Fruit fly (Drosophila melanogaster) whole organism: ENCODE data around the gene Dis3l2.
A peak's percentile ranks its signal among the peaks of the same experiment; 100 is the strongest.

Experiments used
- CG8478 ChIP-seq: fragments of >200 bp; optimal IDR thresholded peaks from 2 replicates; lab custom pipeline; 2018; ENCODE audit warnings: inconsistent platforms
- Dll ChIP-seq: fragments of >200 bp; optimal IDR thresholded peaks from 2 replicates; lab custom pipeline; 2017
- EcR ChIP-seq, 2 experiments: fragments of >200 bp; optimal IDR thresholded peaks; 2 replicates each; lab custom pipeline; 2017; ENCODE audit warnings: missing biosample characterization in 2 of 2, missing genetic modification characterization in 2 of 2, missing genetic modification reagents in 2 of 2
- pan ChIP-seq: fragments of >200 bp; optimal IDR thresholded peaks from 2 replicates; lab custom pipeline; 2017
- psq ChIP-seq: fragments of >200 bp; optimal IDR thresholded peaks from 2 replicates; lab custom pipeline; 2017
- usp ChIP-seq: fragments of >200 bp; optimal IDR thresholded peaks from 2 replicates; lab custom pipeline; 2017; ENCODE audit warnings: missing biosample characterization, missing genetic modification characterization, mixed read lengths

Gene Dis3l2

dm6 chr3L:184251-184650, 28.3 kb upstream of the Dis3l2 start, which contains the start of the genes CG34140, Mkp and Mtch:
TSS of gene CG34140 (minus strand) at chr3L:184424.
TSS of gene Mkp (minus strand) at chr3L:184540.
TSS of gene Mtch (plus strand) at chr3L:184626.
- TF ChIP-seq Dll (lab: Kevin White, UChicago) (no peak), pan (no peak)

dm6 chr3L:199050-199745, 13.3 kb upstream of the Dis3l2 start:
- TF ChIP-seq CG8478 (lab: Kevin White, UChicago) (peak; percentile 51), EcR (GFP tag; optimal IDR thresholded peaks at IDR 0.05; lab: Kevin White, UChicago) (no peak), Dll (lab: Kevin White, UChicago) (no peak)

- TF ChIP-seq EcR (GFP tag; optimal IDR thresholded peaks at IDR 0.05; lab: Kevin White, UChicago) (no peak), CG8478 (lab: Kevin White, UChicago) (no peak), Dll (lab: Kevin White, UChicago) (no peak), pan (no peak), psq (lab: Kevin White, UChicago) (no peak), usp (GFP tag; lab: Kevin White, UChicago) (no peak)
Measured at dm6 chr3L:199754-200596, 12.5 kb upstream of the Dis3l2 start, which contains the start of the genes rno and mri. TSS of gene rno (minus strand) at chr3L:199762. TSS of gene mri (plus strand) at chr3L:200174.

- TF ChIP-seq Dll (lab: Kevin White, UChicago) (no peak), pan (no peak), psq (lab: Kevin White, UChicago) (no peak), CG8478 (lab: Kevin White, UChicago) (no peak), usp (GFP tag; lab: Kevin White, UChicago) (no peak), EcR (GFP tag; optimal IDR thresholded peaks at IDR 0.05; lab: Kevin White, UChicago) (no peak)
Measured at dm6 chr3L:203536-204135, 8.9 kb upstream of the Dis3l2 start, which contains the start of gene NitFhit. TSS of gene NitFhit (plus strand) at chr3L:203730.

- no peak for TF ChIP-seq Dll (lab: Kevin White, UChicago)
- TF ChIP-seq usp (GFP tag; lab: Kevin White, UChicago): no peak
- TF ChIP-seq EcR (GFP tag; optimal IDR thresholded peaks at IDR 0.05; lab: Kevin White, UChicago): no peak
- no peak for TF ChIP-seq psq (lab: Kevin White, UChicago)
- no peak for TF ChIP-seq pan
Measured at dm6 chr3L:205723-206284, 6.7 kb upstream of the Dis3l2 start, which contains the start of the genes Gk1 and CG13876. TSS of gene Gk1 (minus strand) at chr3L:205844. TSS of gene CG13876 (plus strand) at chr3L:206134.

dm6 chr3L:211200-211599, 1.3 kb upstream of the Dis3l2 start, which contains the start of gene Prp4k:
TSS of gene Prp4k (minus strand) at chr3L:211457.
- no peak for TF ChIP-seq usp (GFP tag; lab: Kevin White, UChicago)
- no peak for TF ChIP-seq EcR (GFP tag; optimal IDR thresholded peaks at IDR 0.05; lab: Kevin White, UChicago)
- TF ChIP-seq psq (lab: Kevin White, UChicago): no peak
- no peak for TF ChIP-seq CG8478 (lab: Kevin White, UChicago)
- no peak for TF ChIP-seq Dll (lab: Kevin White, UChicago)
- TF ChIP-seq pan: no peak

dm6 chr3L:216325-216724, 3.8 kb downstream of the Dis3l2 start, which contains the start of gene Kaz1-ORFB:
TSS of gene Kaz1-ORFB (plus strand) at chr3L:216625.
- TF ChIP-seq usp (GFP tag; lab: Kevin White, UChicago) (no peak), pan (no peak), psq (lab: Kevin White, UChicago) (no peak), EcR (GFP tag; optimal IDR thresholded peaks at IDR 0.05; lab: Kevin White, UChicago) (no peak), Dll (lab: Kevin White, UChicago) (no peak), CG8478 (lab: Kevin White, UChicago) (no peak)

- TF ChIP-seq psq (lab: Kevin White, UChicago) (no peak), pan (no peak), CG8478 (lab: Kevin White, UChicago) (no peak), usp (GFP tag; lab: Kevin White, UChicago) (no peak), Dll (lab: Kevin White, UChicago) (no peak)
Measured at dm6 chr3L:217480-218118, 5.1 kb downstream of the Dis3l2 start, which contains the start of gene CG13877. TSS of gene CG13877 (plus strand) at chr3L:218068.

- no peak for TF ChIP-seq Dll (lab: Kevin White, UChicago)
- TF ChIP-seq EcR (GFP tag; optimal IDR thresholded peaks at IDR 0.05; lab: Kevin White, UChicago): no peak
- TF ChIP-seq usp (GFP tag; lab: Kevin White, UChicago): no peak
- TF ChIP-seq CG8478 (lab: Kevin White, UChicago): no peak
- no peak for TF ChIP-seq pan
Measured at dm6 chr3L:223019-223902, 10.8 kb downstream of the Dis3l2 start, which contains the start of the genes pyx and CG33229. TSS of gene pyx (minus strand) at chr3L:223069. TSS of gene CG33229 (plus strand) at chr3L:223852.
